Worm (Caenorhabditis elegans): ENCODE data around the gene C15H7.4.

DNA sequence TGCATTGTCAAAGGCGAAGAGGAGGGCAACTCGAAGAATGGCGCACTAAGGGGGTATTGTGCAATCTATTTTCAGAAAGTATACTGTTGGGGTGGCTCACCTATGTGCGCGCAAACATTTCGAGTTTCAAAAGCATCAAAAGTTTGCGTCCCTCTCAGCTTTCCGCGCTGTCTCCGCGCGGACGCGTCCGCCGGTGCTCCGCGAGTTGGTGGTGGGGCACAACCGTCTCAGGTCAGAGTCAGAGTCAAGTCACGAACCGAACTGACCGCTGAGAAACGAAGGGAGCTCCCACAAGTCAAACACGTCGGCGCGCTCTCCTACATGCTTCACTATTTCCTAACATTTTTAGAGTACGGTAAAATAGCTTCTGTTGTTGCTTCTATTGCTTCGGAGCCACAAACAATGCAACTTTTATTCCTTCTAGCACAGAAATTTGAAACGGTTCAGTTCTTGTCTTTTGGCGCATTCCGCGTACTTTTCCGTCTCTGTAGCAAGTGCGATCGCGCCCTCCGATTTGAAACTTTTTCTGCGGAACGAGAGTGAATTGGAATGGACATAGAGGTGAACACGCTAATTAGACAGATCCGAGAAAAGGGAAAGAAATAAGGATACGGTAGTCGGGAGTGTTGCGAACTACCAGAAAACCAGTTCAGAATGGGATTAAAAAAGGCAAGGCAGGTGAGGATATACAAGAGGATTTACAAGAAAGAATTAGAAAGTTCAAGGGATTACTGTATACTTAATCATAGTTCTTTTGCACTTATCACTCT is 16.2 kb downstream of the C15H7.4 start:
- TF ChIP-seq nhr-28 (tag; optimal IDR thresholded peaks at IDR 0.05) (no peak), nhr-76 (tag; optimal IDR thresholded peaks at IDR 0.05) (no peak), zip-2 (tag; optimal IDR thresholded peaks at IDR 0.05) (no peak), ztf-11 (tag; optimal IDR thresholded peaks at IDR 0.05) (no peak), F37D6.2 (tag; optimal IDR thresholded peaks at IDR 0.05) (no peak), Y48G9A.11 (GFP tag; IDR thresholded peaks at IDR 0.05) (no peak), fkh-10 (GFP tag; optimal IDR thresholded peaks at IDR 0.05) (no peak), set-16 (GFP tag; IDR thresholded peaks at IDR 0.05) (peak; percentile 85), hlh-11 (tag; optimal IDR thresholded peaks at IDR 0.05) (no peak), mdl-1 (tag; optimal IDR thresholded peaks at IDR 0.05) (no peak), lin-15B (tag; optimal IDR thresholded peaks at IDR 0.05) (no peak), unc-39 (tag; optimal IDR thresholded peaks at IDR 0.05) (no peak)

All from whole organism, L4 larva.